Worm (Caenorhabditis elegans): ENCODE measurements around the gene mrpl-32.
A peak's percentile ranks its signal among the peaks of the same experiment; 100 is the strongest.

mrpl-32 gene

DNA sequence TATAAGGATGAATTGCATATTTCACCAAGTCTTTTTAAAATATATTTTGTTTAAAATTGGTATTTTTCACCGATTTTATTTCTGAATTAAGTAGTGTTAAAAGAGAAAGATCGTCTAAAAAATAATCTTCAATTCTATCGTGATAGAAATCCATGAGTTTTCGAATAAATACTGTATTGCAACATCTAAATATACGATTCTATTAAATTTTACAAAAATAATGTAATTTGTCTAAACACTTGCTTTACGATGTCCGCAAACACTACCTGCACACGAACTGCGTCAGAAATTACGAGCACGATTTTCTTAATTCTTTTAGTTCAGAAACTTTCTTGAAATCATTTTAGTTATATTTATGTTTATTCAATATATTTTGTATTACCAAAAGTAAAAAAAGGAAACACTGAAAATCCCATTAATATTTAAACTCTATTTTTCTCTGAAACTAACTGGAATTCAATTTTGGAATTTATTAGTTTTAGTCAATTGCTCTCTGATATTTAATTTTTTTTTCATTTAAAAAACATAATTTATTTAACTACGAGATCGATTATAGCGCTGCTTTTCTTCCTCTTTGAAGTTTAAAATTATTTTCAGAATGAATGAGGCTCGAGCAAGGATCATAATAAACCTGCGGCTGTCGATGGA lies at the start of gene mrpl-32:
Gene mrpl-32 (plus strand): TSS at position 598 of the 648 bp plus-strand sequence.
- TF ChIP-seq egl-18 (GFP tag; IDR thresholded peaks at IDR 0.05): no peak
- no peak for TF ChIP-seq somi-1 (GFP tag; optimal IDR thresholded peaks at IDR 0.05)
- TF ChIP-seq snpc-4 (GFP tag; optimal IDR thresholded peaks at IDR 0.05): peak; percentile 46
- peak in 2 of 4 experiments; percentile 21 to 64 for TF ChIP-seq snpc-4 (tag; optimal IDR thresholded peaks at IDR 0.05)
- TF ChIP-seq unc-130 (GFP tag; optimal IDR thresholded peaks at IDR 0.05): peak; percentile 31
- TF ChIP-seq lin-35 (GFP tag; optimal IDR thresholded peaks at IDR 0.05): peak in 1 of 3 experiments; percentile 13
- 0 out of 2 replicates have a peak, but pooled peaks have one; percentile 19 for TF ChIP-seq Y79H2A.3 (GFP tag; conservative IDR thresholded peaks at IDR 0.05)
- TF ChIP-seq ekl-4 (GFP tag; IDR thresholded peaks at IDR 0.05): peak; percentile 79
- TF ChIP-seq hrde-1 (tag; optimal IDR thresholded peaks at IDR 0.05; ENCODE audit: borderline replicate concordance): no peak
- TF ChIP-seq ceh-58 (GFP tag; IDR thresholded peaks at IDR 0.05): 0 out of 2 replicates have a peak, but pooled peaks have one; percentile 11
- 0 out of 2 replicates have a peak, but pooled peaks have one; percentile 22 for TF ChIP-seq ceh-100 (GFP tag; IDR thresholded peaks at IDR 0.05)
- peak; percentile 30 for TF ChIP-seq ama-1 (optimal IDR thresholded peaks at IDR 0.05)
- TF ChIP-seq ama-1 (GFP tag; optimal IDR thresholded peaks at IDR 0.05): peak; percentile 2 to 54
- TF ChIP-seq B0336.3 (GFP tag; IDR thresholded peaks at IDR 0.05): peak; percentile 81
- TF ChIP-seq atf-7 (tag; optimal IDR thresholded peaks at IDR 0.05): peak; percentile 39
- TF ChIP-seq rpc-1 (optimal IDR thresholded peaks at IDR 0.05): peak; percentile 8
- no peak for TF ChIP-seq rpc-1 (tag; optimal IDR thresholded peaks at IDR 0.05)
- 0 out of 2 replicates have a peak, but pooled peaks have one; percentile 5 for TF ChIP-seq rcor-1 (GFP tag; IDR thresholded peaks at IDR 0.05)
- TF ChIP-seq tlf-1 (GFP tag; optimal IDR thresholded peaks at IDR 0.05): peak; percentile 35
- peak; percentile 33 for TF ChIP-seq chd-7 (tag; optimal IDR thresholded peaks at IDR 0.05)
- TF ChIP-seq cebp-1 (GFP tag; IDR thresholded peaks at IDR 0.05): no peak
- peak; percentile 28 for TF ChIP-seq cebp-1 (tag; optimal IDR thresholded peaks at IDR 0.05)
- peak; percentile 8 for TF ChIP-seq efl-1 (GFP tag; optimal IDR thresholded peaks at IDR 0.05)
- TF ChIP-seq egrh-3 (GFP tag; IDR thresholded peaks at IDR 0.05): no peak
- peak; percentile 82; the same call in 1 of the 2 replicates for TF ChIP-seq Y56A3A.18 (GFP tag; IDR thresholded peaks at IDR 0.05)
- peak; percentile 62 for TF ChIP-seq lin-54 (GFP tag; optimal IDR thresholded peaks at IDR 0.05)
- no peak for TF ChIP-seq C06A6.2 (GFP tag; conservative IDR thresholded peaks at IDR 0.05)
- no peak for TF ChIP-seq sptf-2 (GFP tag; optimal IDR thresholded peaks at IDR 0.05)
- peak; percentile 42 for TF ChIP-seq tbp1 (GFP tag; optimal IDR thresholded peaks at IDR 0.05)
- peak; percentile 34 for TF ChIP-seq lsl-1 (GFP tag; optimal IDR thresholded peaks at IDR 0.05)
- peak; percentile 8 for TF ChIP-seq B0261.1 (tag; optimal IDR thresholded peaks at IDR 0.05)
- TF ChIP-seq F57C9.4 (tag; optimal IDR thresholded peaks at IDR 0.05): no peak
- peak; percentile 20 for TF ChIP-seq ceh-79 (tag; optimal IDR thresholded peaks at IDR 0.05)
- peak; percentile 33; the same call in 1 of the 2 replicates for TF ChIP-seq F33H1.4 (GFP tag; IDR thresholded peaks at IDR 0.05)
- TF ChIP-seq nfyb-1 (GFP tag; IDR thresholded peaks at IDR 0.05): peak; percentile 68; the same call in 1 of the 2 replicates
- TF ChIP-seq F10E7.11 (tag; optimal IDR thresholded peaks at IDR 0.05): peak; percentile 81
- TF ChIP-seq athp-1 (tag; optimal IDR thresholded peaks at IDR 0.05): peak; percentile 66
- TF ChIP-seq F23B12.7 (tag; optimal IDR thresholded peaks at IDR 0.05; ENCODE audit: insufficient read depth): peak; percentile 16
- TF ChIP-seq dpff-1 (tag; optimal IDR thresholded peaks at IDR 0.05): peak; percentile 12
- TF ChIP-seq mel-28 (tag; optimal IDR thresholded peaks at IDR 0.05; ENCODE audit: borderline replicate concordance): no peak
- peak; percentile 76 for TF ChIP-seq Y53G8AR.9 (GFP tag; conservative IDR thresholded peaks at IDR 0.05)
- no peak for TF ChIP-seq ccch-3 (GFP tag; optimal IDR thresholded peaks at IDR 0.05)
- TF ChIP-seq mcd-1 (GFP tag; IDR thresholded peaks at IDR 0.05): no peak
- TF ChIP-seq hsf-1 (GFP tag; IDR thresholded peaks at IDR 0.05): peak; percentile 87
- TF ChIP-seq hmg-1.2 (GFP tag; IDR thresholded peaks at IDR 0.05): peak; percentile 27; the same call in 1 of the 2 replicates
- TF ChIP-seq xnd-1 (tag; optimal IDR thresholded peaks at IDR 0.05): peak; percentile 38
- 0 out of 2 replicates have a peak, but pooled peaks have one; percentile 19 for TF ChIP-seq pbrm-1 (GFP tag; IDR thresholded peaks at IDR 0.05)
- TF ChIP-seq bed-1 (GFP tag; IDR thresholded peaks at IDR 0.05): 0 out of 2 replicates have a peak, but pooled peaks have one; percentile 79
